Worm (Caenorhabditis elegans) whole organism, L4 larva: ENCODE results near the gene chil-18.

Experiments used
- F37D6.2 ChIP-seq: sonication (generic microtip); optimal IDR thresholded peaks from 2 replicates; lab custom pipeline; 2016; ENCODE audit warnings: mild to moderate bottlenecking, missing genetic modification characterization, missing compliant biosample characterization
- F49E8.2 ChIP-seq: sonication (generic microtip); optimal IDR thresholded peaks from 2 replicates; lab custom pipeline; 2016; ENCODE audit warnings: missing compliant biosample characterization, mild to moderate bottlenecking, missing genetic modification characterization, borderline replicate concordance
- ZK546.5 ChIP-seq, 2 experiments: sonication (generic microtip); optimal IDR thresholded peaks; 2 replicates each; lab custom pipeline; 2017; ENCODE audit warnings: missing biosample characterization in 2 of 2, missing genetic modification characterization in 2 of 2
- ama-1 ChIP-seq: fragments of 150-350 bp; optimal IDR thresholded peaks from 2 replicates; lab custom pipeline; 2014; ENCODE audit warnings: inconsistent platforms, mixed read lengths
- arid-1 ChIP-seq: fragments of 200-800 bp; sonication (Bioruptor generic); conservative IDR thresholded peaks from 2 replicates; pipeline ENCODE4 v1.3.6; 2022; ENCODE audit warnings: missing genetic modification reagents, missing genetic modification characterization, missing compliant biosample characterization
- attf-4 ChIP-seq: sonication (generic microtip); optimal IDR thresholded peaks from 3 replicates; lab custom pipeline; 2017; ENCODE audit warnings: missing biosample characterization, missing genetic modification characterization
- ces-1 ChIP-seq: fragments of 150-350 bp; sonication (generic microtip); optimal IDR thresholded peaks from 4 replicates; lab custom pipeline; 2014; ENCODE audit warnings: missing biosample characterization, missing genetic modification reagents, missing genetic modification characterization
- daf-12 ChIP-seq: fragments of 150-350 bp; optimal IDR thresholded peaks from 2 replicates; lab custom pipeline; 2014; ENCODE audit warnings: missing biosample characterization, missing genetic modification reagents, missing genetic modification characterization
- daf-16 ChIP-seq, 3 experiments: sonication (generic microtip); optimal IDR thresholded peaks; 2 replicates each; lab custom pipeline; 2016 to 2017; ENCODE audit warnings: missing genetic modification characterization in 3 of 3, missing genetic modification reagents in 3 of 3, mild to moderate bottlenecking in 2 of 3, missing compliant biosample characterization in 2 of 3, missing biosample characterization in 1 of 3, moderate library complexity in 1 of 3
- dmd-9 ChIP-seq: fragments of 200-800 bp; sonication (Bioruptor generic); IDR thresholded peaks from 2 replicates; pipeline ENCODE4 v1.3.6; 2022; ENCODE audit warnings: missing genetic modification reagents, missing genetic modification characterization, missing compliant biosample characterization
- dve-1 ChIP-seq: sonication (generic microtip); optimal IDR thresholded peaks from 2 replicates; lab custom pipeline; 2017; ENCODE audit warnings: antibody characterized with exemption, mild to moderate bottlenecking, missing genetic modification characterization, missing compliant biosample characterization; ENCODE audit not compliant: insufficient read depth
- egl-27 ChIP-seq: sonication (generic microtip); optimal IDR thresholded peaks from 3 replicates; lab custom pipeline; 2017; ENCODE audit warnings: missing biosample characterization, missing genetic modification reagents, missing genetic modification characterization
- gei-8 ChIP-seq: fragments of 200-800 bp; sonication (Bioruptor generic); optimal IDR thresholded peaks from 2 replicates; lab custom pipeline; 2018; ENCODE audit warnings: mild to moderate bottlenecking, missing genetic modification characterization, missing compliant biosample characterization
- hlh-30 ChIP-seq: sonication (generic microtip); optimal IDR thresholded peaks from 2 replicates; lab custom pipeline; 2017; ENCODE audit warnings: antibody characterized with exemption, mild to moderate bottlenecking, missing genetic modification characterization, missing compliant biosample characterization; ENCODE audit not compliant: insufficient read depth
- lin-1 ChIP-seq: fragments of 200-800 bp; sonication (Bioruptor generic); IDR thresholded peaks from 2 replicates; pipeline ENCODE4 v1.3.6; 2022; ENCODE audit warnings: missing genetic modification reagents, missing genetic modification characterization, missing compliant biosample characterization
- lin-38 ChIP-seq: fragments of 200-800 bp; sonication (Bioruptor generic); IDR thresholded peaks from 2 replicates; pipeline ENCODE4 v1.3.6; 2022; ENCODE audit warnings: missing genetic modification reagents, missing genetic modification characterization, missing compliant biosample characterization
- lin-39 ChIP-seq: fragments of 150-350 bp; optimal IDR thresholded peaks from 2 replicates; lab custom pipeline; 2014; ENCODE audit warnings: missing biosample characterization, missing genetic modification reagents, missing genetic modification characterization
- madf-9 ChIP-seq: fragments of 200-800 bp; sonication (Bioruptor generic); conservative IDR thresholded peaks from 2 replicates; pipeline ENCODE4 v1.3.6; 2022; ENCODE audit warnings: missing genetic modification reagents, missing genetic modification characterization, missing compliant biosample characterization
- mdl-1 ChIP-seq, 2 experiments: fragments of 150-350 bp in 1 of 2; sonication (generic microtip) in 1 of 2; optimal IDR thresholded peaks; 2 replicates each; lab custom pipeline; 2014 to 2017; ENCODE audit warnings: missing biosample characterization in 2 of 2, missing genetic modification characterization in 2 of 2
- mdt-29 ChIP-seq: fragments of 200-800 bp; sonication (Bioruptor generic); IDR thresholded peaks from 2 replicates; pipeline ENCODE4 v1.3.6; 2022; ENCODE audit warnings: missing genetic modification reagents, missing genetic modification characterization, missing compliant biosample characterization
- mxl-2 ChIP-seq: fragments of 200-800 bp; sonication (Bioruptor generic); conservative IDR thresholded peaks from 2 replicates; pipeline ENCODE4 v1.3.6; 2022; ENCODE audit warnings: missing genetic modification reagents, missing genetic modification characterization, missing compliant biosample characterization
- nhr-102 ChIP-seq: sonication (generic microtip); optimal IDR thresholded peaks from 2 replicates; lab custom pipeline; 2016; ENCODE audit warnings: mild to moderate bottlenecking, missing genetic modification characterization, moderate library complexity, missing compliant biosample characterization
- nhr-237 ChIP-seq: sonication (generic microtip); optimal IDR thresholded peaks from 2 replicates; lab custom pipeline; 2017; ENCODE audit warnings: missing biosample characterization, missing genetic modification characterization
- nhr-28 ChIP-seq: fragments of 150-350 bp; optimal IDR thresholded peaks from 2 replicates; lab custom pipeline; 2014; ENCODE audit warnings: missing biosample characterization, missing genetic modification characterization
- nhr-42 ChIP-seq: fragments of 200-800 bp; sonication (Bioruptor generic); IDR thresholded peaks from 2 replicates; pipeline ENCODE4 v1.3.6; 2022; ENCODE audit warnings: missing genetic modification characterization, missing compliant biosample characterization
- nhr-6 ChIP-seq: fragments of 150-350 bp; optimal IDR thresholded peaks from 2 replicates; lab custom pipeline; 2014; ENCODE audit warnings: missing biosample characterization, missing genetic modification characterization
- nhr-76 ChIP-seq: fragments of 150-350 bp; optimal IDR thresholded peaks from 2 replicates; lab custom pipeline; 2014; ENCODE audit warnings: missing biosample characterization, missing genetic modification characterization
- pqm-1 ChIP-seq: sonication (generic microtip); optimal IDR thresholded peaks from 2 replicates; lab custom pipeline; 2017; ENCODE audit warnings: missing biosample characterization, missing genetic modification characterization
- skn-1 ChIP-seq: fragments of 150-350 bp; optimal IDR thresholded peaks from 2 replicates; lab custom pipeline; 2014; ENCODE audit warnings: missing biosample characterization, missing genetic modification characterization
- snpc-1.2 ChIP-seq: fragments of 200-800 bp; sonication (Bioruptor generic); IDR thresholded peaks from 2 replicates; pipeline ENCODE4 v1.3.6; 2022; ENCODE audit warnings: missing genetic modification reagents, missing genetic modification characterization, missing compliant biosample characterization
- spr-1 ChIP-seq: sonication (generic microtip); optimal IDR thresholded peaks from 2 replicates; lab custom pipeline; 2016; ENCODE audit warnings: mild to moderate bottlenecking, missing genetic modification characterization, missing compliant biosample characterization
- tag-97 ChIP-seq: fragments of 200-800 bp; sonication (Bioruptor generic); IDR thresholded peaks from 2 replicates; pipeline ENCODE4 v1.3.6; 2022; ENCODE audit warnings: missing genetic modification characterization, missing compliant biosample characterization
- unc-39 ChIP-seq: sonication (generic microtip); optimal IDR thresholded peaks from 2 replicates; lab custom pipeline; 2017; ENCODE audit warnings: missing biosample characterization, missing genetic modification characterization
- unc-62 ChIP-seq, 3 experiments: fragments of 150-350 bp in 1 of 3; sonication (generic microtip); optimal IDR thresholded peaks in 2 of 3; peaks in 1 of 3; 1 replicate in 1 of 3; 2 replicates in 2 of 3; lab custom pipeline; 2014 to 2017; ENCODE audit warnings: missing biosample characterization in 3 of 3, missing genetic modification characterization in 3 of 3, missing genetic modification reagents in 3 of 3, missing genotype in 1 of 3

The chil-18 gene

DNA sequence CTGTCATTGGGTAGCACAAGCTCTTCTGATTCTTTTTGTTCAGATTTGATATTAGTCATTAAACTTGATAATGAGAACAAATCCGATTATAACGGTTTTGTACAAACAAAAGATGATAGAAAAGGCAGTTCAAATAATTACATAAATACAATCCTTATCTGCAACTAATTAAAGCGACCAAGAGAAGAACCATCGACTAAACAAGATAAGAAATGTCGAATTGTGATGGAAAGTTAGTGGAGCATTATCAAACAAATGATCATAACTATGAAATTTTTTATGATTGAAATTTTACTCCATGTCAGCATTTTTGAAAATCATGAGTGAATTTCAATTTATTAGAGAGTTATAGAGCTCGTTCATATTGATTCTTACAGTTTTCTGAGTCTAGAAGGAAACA, 20.3 kb downstream of the chil-18 start, which contains the start of gene chil-23 (continued):
- TF ChIP-seq gei-8 (GFP tag; lab: Kevin White, UChicago) (no peak), mdl-1 (tag; optimal IDR thresholded peaks at IDR 0.05; lab: Kevin White, UChicago) (no peak), nhr-42 (GFP tag; lab: Robert Waterston, UW) (no peak), lin-1 (GFP tag; lab: Robert Waterston, UW) (0 out of 2 replicates have a peak, but pooled peaks have one; percentile 44), tag-97 (GFP tag; lab: Robert Waterston, UW) (no peak), nhr-28 (peak; percentile 88), lin-39 (tag; lab: Kevin White, UChicago) (no peak), snpc-1.2 (GFP tag; lab: Robert Waterston, UW) (no peak), madf-9 (GFP tag; lab: Robert Waterston, UW) (no peak)

DNA sequence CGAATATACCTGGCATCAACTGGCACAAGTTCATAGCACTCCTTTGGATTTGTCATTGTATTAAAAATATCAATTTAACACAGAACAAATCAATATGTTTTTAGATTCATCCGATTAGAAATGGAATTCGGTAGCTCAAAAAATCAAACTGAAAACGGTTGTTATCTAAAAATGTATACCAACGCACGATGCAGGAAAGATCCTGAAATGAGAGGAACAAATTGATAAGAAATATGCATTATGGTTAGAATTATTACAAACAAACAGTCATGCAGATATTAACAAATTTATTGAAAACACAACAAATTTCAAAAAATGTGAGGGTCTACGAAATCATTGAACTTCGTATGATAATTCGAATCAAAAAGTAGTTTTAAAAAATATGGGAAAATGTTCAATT, 22.0 kb downstream of the chil-18 start, which contains the start of gene T19H5.6:
TSS of gene T19H5.6 (minus strand) at position 195 of the 400 bp plus-strand sequence.
- TF ChIP-seq lin-39 (tag; lab: Kevin White, UChicago) (no peak), daf-16 (GFP tag; optimal IDR thresholded peaks at IDR 0.05; lab: Kevin White, UChicago) (no peak), daf-16 (tag; optimal IDR thresholded peaks at IDR 0.05; lab: Kevin White, UChicago) (peak; percentile 72), unc-39 (tag; lab: Kevin White, UChicago) (no peak), nhr-28 (peak; percentile 40), nhr-102 (tag; lab: Kevin White, UChicago) (no peak), daf-12 (tag; lab: Kevin White, UChicago) (no peak), pqm-1 (tag; lab: Kevin White, UChicago) (peak; percentile 88), nhr-42 (GFP tag; lab: Robert Waterston, UW) (no peak), ces-1 (GFP tag; lab: Kevin White, UChicago) (no peak), arid-1 (GFP tag; lab: Robert Waterston, UW) (no peak)

DNA sequence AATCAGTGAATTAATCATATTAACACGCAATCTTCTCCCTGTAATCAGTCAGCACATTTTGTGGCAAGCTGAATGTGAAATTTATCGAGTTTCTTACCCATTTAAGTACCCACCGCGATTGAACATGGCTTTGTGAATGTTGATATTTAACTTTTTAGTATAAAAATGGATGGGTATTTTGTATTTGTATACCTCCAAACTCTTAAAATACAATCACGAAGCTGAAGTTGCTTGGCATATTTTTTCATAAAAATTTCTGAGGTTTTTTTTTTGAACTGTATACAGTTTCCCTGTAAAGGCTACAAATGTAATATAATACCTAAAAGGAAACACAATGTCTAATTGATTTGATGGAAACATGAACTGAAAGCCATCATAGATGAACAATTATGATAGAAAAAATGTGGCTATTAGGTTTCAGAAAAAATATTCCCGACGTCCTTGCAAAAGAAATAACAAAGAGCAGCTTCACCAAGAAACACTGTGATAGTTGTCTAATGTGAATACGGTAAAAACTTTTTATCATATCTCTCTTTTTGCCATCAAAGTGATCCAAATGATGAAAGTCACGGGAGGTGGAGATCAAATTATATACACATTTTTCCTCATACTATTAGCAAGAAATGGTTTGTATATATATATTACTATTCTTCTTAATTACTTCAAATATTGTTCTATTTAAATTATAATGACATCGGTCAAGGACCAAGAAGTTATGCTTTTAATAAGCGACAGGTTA, 26.5 kb downstream of the chil-18 start, which contains the start of the genes chil-25 and chil-26:
TSS of gene chil-25 (minus strand) at position 101 of the 739 bp plus-strand sequence.
TSS of gene chil-26 (plus strand) at position 689 of the 739 bp plus-strand sequence.
- TF ChIP-seq skn-1 (tag; lab: Kevin White, UChicago), result no peak
- no peak for TF ChIP-seq nhr-76 (tag; lab: Kevin White, UChicago)
- TF ChIP-seq lin-1 (GFP tag; lab: Robert Waterston, UW), result no peak
- peak in 1 of 2 experiments; percentile 82 for TF ChIP-seq unc-62 (GFP tag; optimal IDR thresholded peaks at IDR 0.05 in 1 of 2; lab: Kevin White, UChicago)
- TF ChIP-seq unc-62 (tag; optimal IDR thresholded peaks at IDR 0.05; lab: Kevin White, UChicago), result no peak
- TF ChIP-seq F49E8.2 (tag; lab: Kevin White, UChicago), result no peak
- TF ChIP-seq spr-1 (tag; lab: Kevin White, UChicago), result no peak

DNA sequence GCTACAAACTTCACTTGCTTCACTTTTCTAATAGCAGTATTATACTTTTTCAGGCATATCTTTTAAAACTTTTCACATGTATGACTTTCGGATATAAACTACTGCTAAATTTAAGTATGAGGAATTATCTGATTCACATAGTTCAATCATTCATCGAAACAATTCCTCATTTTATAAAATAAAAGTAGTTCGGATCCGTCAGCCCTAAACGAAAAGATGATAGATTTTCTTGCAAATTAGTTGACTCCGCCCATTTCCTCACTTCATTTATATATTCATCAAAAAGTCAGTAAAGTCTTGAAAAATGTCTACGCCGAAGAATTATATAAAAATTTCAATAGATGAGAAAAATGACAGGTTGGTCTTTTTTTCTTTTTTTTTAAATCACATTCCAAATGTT, 29.5 kb downstream of the chil-18 start, which contains the start of gene chil-27:
TSS of gene chil-27 (plus strand) at position 301 of the 400 bp plus-strand sequence.
- no peak for TF ChIP-seq nhr-237 (tag; lab: Kevin White, UChicago)
- TF ChIP-seq ZK546.5 (tag; optimal IDR thresholded peaks at IDR 0.05; lab: Kevin White, UChicago), result no peak
- no peak for TF ChIP-seq F37D6.2 (tag; lab: Kevin White, UChicago)
- no peak for TF ChIP-seq mdt-29 (GFP tag; lab: Robert Waterston, UW)
- no peak for TF ChIP-seq nhr-28
- TF ChIP-seq hlh-30 (tag; lab: Kevin White, UChicago), result no peak
- no peak for TF ChIP-seq dmd-9 (GFP tag; lab: Robert Waterston, UW)
- TF ChIP-seq egl-27 (tag; lab: Kevin White, UChicago), result no peak
- no peak for TF ChIP-seq mxl-2 (GFP tag; lab: Robert Waterston, UW)
- TF ChIP-seq ama-1 (lab: Kevin White, UChicago), result no peak
- no peak for TF ChIP-seq lin-38 (GFP tag; lab: Robert Waterston, UW)
- TF ChIP-seq nhr-102 (tag; lab: Kevin White, UChicago), result no peak
- TF ChIP-seq attf-4, result no peak
- no peak for TF ChIP-seq nhr-6 (tag; lab: Kevin White, UChicago)
- no peak for TF ChIP-seq dve-1 (tag; lab: Kevin White, UChicago)
